Worm (Caenorhabditis elegans) whole organism, L4/young adult: Measurements from ENCODE around the gene epg-6.

ENCODE experiments used
- W03F9.2 ChIP-seq: fragments of 150-350 bp; optimal IDR thresholded peaks from 2 replicates; lab custom pipeline; 2014; ENCODE audit warnings: missing biosample characterization, missing genetic modification characterization
- dao-5 ChIP-seq: sonication (generic microtip); optimal IDR thresholded peaks from 2 replicates; lab custom pipeline; 2016; ENCODE audit warnings: missing genotype, missing genetic modification characterization, moderate library complexity, missing compliant biosample characterization
- him-1 ChIP-seq: sonication (generic microtip); optimal IDR thresholded peaks from 2 replicates; lab custom pipeline; 2016; ENCODE audit warnings: missing genotype, missing genetic modification reagents, missing genetic modification characterization, missing compliant biosample characterization

DNA sequence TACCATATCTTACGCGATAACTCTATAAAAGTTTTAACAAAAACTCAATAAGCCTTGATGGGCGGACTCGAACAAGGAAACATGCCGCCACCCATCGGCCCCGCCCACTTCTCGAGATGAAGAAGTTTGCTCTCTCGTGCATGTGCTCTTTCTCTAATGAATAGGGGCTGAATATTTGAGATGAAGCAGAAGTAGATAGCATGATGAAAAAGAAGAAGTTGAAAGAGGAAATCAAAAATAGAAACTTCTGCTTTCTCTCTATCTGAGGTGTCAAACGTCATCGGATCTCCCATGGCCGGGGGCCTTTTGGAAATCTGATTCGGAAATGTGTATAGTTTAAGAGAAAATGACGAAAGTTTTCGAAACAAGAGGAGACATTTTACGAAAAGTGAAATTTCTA is 21.1 kb downstream of the epg-6 start:
- no peak for TF ChIP-seq him-1 (tag; lab: Kevin White, UChicago)
- no peak for TF ChIP-seq W03F9.2 (tag; lab: Kevin White, UChicago)
- no peak for TF ChIP-seq dao-5 (tag; lab: Kevin White, UChicago)
